Worm (Caenorhabditis elegans) whole organism, mixed stage, embryonic: ENCODE data around the gene spe-42.

Experiments
- bed-3 ChIP-seq: fragments of 200-800 bp; sonication (Bioruptor generic); optimal IDR thresholded peaks from 3 replicates; lab custom pipeline; 2018; ENCODE audit warnings: mild to moderate bottlenecking, missing genetic modification characterization, moderate library complexity, missing compliant biosample characterization
- blmp-1 ChIP-seq: fragments of 150-350 bp; optimal IDR thresholded peaks from 2 replicates; lab custom pipeline; 2014; ENCODE audit warnings: missing biosample characterization, missing genetic modification characterization
- ceh-39 ChIP-seq: fragments of 150-350 bp; optimal IDR thresholded peaks from 2 replicates; lab custom pipeline; 2014; ENCODE audit warnings: missing biosample characterization, missing genetic modification characterization
- ceh-83 ChIP-seq: fragments of 200-800 bp; sonication (Bioruptor generic); optimal IDR thresholded peaks from 2 replicates; lab custom pipeline; 2018; ENCODE audit warnings: mild to moderate bottlenecking, missing genetic modification characterization, missing compliant biosample characterization
- cnd-1 ChIP-seq: fragments of 200-800 bp; sonication (Bioruptor generic); optimal IDR thresholded peaks from 2 replicates; lab custom pipeline; 2018; ENCODE audit warnings: mild to moderate bottlenecking, missing genetic modification characterization, missing compliant biosample characterization
- drap-1 ChIP-seq: fragments of 200-800 bp; sonication (Bioruptor generic); optimal IDR thresholded peaks from 3 replicates; lab custom pipeline; 2018; ENCODE audit warnings: mild to moderate bottlenecking, missing genetic modification characterization, missing compliant biosample characterization
- elt-1 ChIP-seq: sonication (generic microtip); optimal IDR thresholded peaks from 2 replicates; lab custom pipeline; 2017; ENCODE audit warnings: missing genetic modification characterization, mild to moderate bottlenecking, missing compliant biosample characterization, antibody characterized with exemption, moderate library complexity, borderline replicate concordance; ENCODE audit not compliant: insufficient read depth
- elt-3 ChIP-seq: fragments of 150-350 bp; optimal IDR thresholded peaks from 2 replicates; lab custom pipeline; 2014; ENCODE audit warnings: missing biosample characterization, missing genetic modification characterization
- flh-1 ChIP-seq: fragments of 200-800 bp; sonication (Bioruptor generic); optimal IDR thresholded peaks from 2 replicates; lab custom pipeline; 2018; ENCODE audit warnings: mild to moderate bottlenecking, missing genetic modification characterization, moderate library complexity, missing compliant biosample characterization
- ham-2 ChIP-seq: fragments of 200-800 bp; sonication (Bioruptor generic); optimal IDR thresholded peaks from 2 replicates; lab custom pipeline; 2018; ENCODE audit warnings: mild to moderate bottlenecking, missing genetic modification characterization, missing compliant biosample characterization
- hlh-1 ChIP-seq: fragments of 150-350 bp; optimal IDR thresholded peaks from 2 replicates; lab custom pipeline; 2014; ENCODE audit warnings: missing biosample characterization, missing genetic modification reagents, missing genetic modification characterization
- lin-32 ChIP-seq: fragments of 200-800 bp; sonication (Bioruptor generic); optimal IDR thresholded peaks from 2 replicates; lab custom pipeline; 2018; ENCODE audit warnings: mild to moderate bottlenecking, missing genetic modification characterization, missing compliant biosample characterization
- lsy-2 ChIP-seq: fragments of 150-350 bp; optimal IDR thresholded peaks from 2 replicates; lab custom pipeline; 2014; ENCODE audit warnings: missing biosample characterization, missing genetic modification characterization
- mab-5 ChIP-seq: fragments of 150-350 bp; optimal IDR thresholded peaks from 2 replicates; lab custom pipeline; 2014; ENCODE audit warnings: missing biosample characterization, missing genetic modification characterization
- mep-1 ChIP-seq: fragments of 150-350 bp; optimal IDR thresholded peaks from 2 replicates; lab custom pipeline; 2017; ENCODE audit warnings: missing biosample characterization, missing genetic modification reagents, missing genetic modification characterization, inconsistent platforms
- mls-2 ChIP-seq: sonication (generic microtip); optimal IDR thresholded peaks from 2 replicates; lab custom pipeline; 2016; ENCODE audit warnings: mild to moderate bottlenecking, missing genetic modification characterization, moderate library complexity, missing compliant biosample characterization
- nhr-12 ChIP-seq: fragments of 150-350 bp; optimal IDR thresholded peaks from 2 replicates; lab custom pipeline; 2014; ENCODE audit warnings: missing biosample characterization, missing genetic modification characterization
- nhr-2 ChIP-seq: fragments of 150-350 bp; optimal IDR thresholded peaks from 2 replicates; lab custom pipeline; 2014; ENCODE audit warnings: missing biosample characterization, missing genetic modification characterization
- nhr-237 ChIP-seq: fragments of 150-350 bp; optimal IDR thresholded peaks from 2 replicates; lab custom pipeline; 2014; ENCODE audit warnings: missing biosample characterization, missing genetic modification characterization
- nhr-76 ChIP-seq: sonication (generic microtip); optimal IDR thresholded peaks from 2 replicates; lab custom pipeline; 2017; ENCODE audit warnings: missing biosample characterization, missing genetic modification characterization
- pha-4 ChIP-seq: fragments of 150-350 bp; optimal IDR thresholded peaks from 2 replicates; lab custom pipeline; 2018; ENCODE audit warnings: missing biosample characterization, missing genetic modification reagents, missing genetic modification characterization
- sem-2 ChIP-seq: fragments of 200-800 bp; sonication (Bioruptor generic); optimal IDR thresholded peaks from 2 replicates; lab custom pipeline; 2018; ENCODE audit warnings: mild to moderate bottlenecking, missing genetic modification characterization, missing compliant biosample characterization
- snpc-4 ChIP-seq: fragments of 150-350 bp; optimal IDR thresholded peaks from 2 replicates; lab custom pipeline; 2014; ENCODE audit warnings: missing biosample characterization, missing genetic modification characterization
- tbx-8 ChIP-seq: fragments of 200-800 bp; sonication (Bioruptor generic); optimal IDR thresholded peaks from 2 replicates; lab custom pipeline; 2018; ENCODE audit warnings: mild to moderate bottlenecking, missing genetic modification characterization, moderate library complexity, missing compliant biosample characterization
- unc-120 ChIP-seq: sonication (generic microtip); optimal IDR thresholded peaks from 2 replicates; lab custom pipeline; 2017; ENCODE audit warnings: missing genetic modification characterization, missing compliant biosample characterization; ENCODE audit not compliant: poor library complexity, severe bottlenecking
- unc-39 ChIP-seq: fragments of 150-350 bp; optimal IDR thresholded peaks from 2 replicates; lab custom pipeline; 2014; ENCODE audit warnings: missing biosample characterization, missing genetic modification characterization
- unc-62 ChIP-seq: fragments of 150-350 bp; optimal IDR thresholded peaks from 2 replicates; lab custom pipeline; 2014; ENCODE audit warnings: missing biosample characterization, missing genetic modification reagents, missing genetic modification characterization
- zip-8 ChIP-seq: fragments of 150-350 bp; optimal IDR thresholded peaks from 2 replicates; lab custom pipeline; 2014; ENCODE audit warnings: missing biosample characterization, missing genetic modification characterization
- ztf-11 ChIP-seq: fragments of 150-350 bp; optimal IDR thresholded peaks from 2 replicates; lab custom pipeline; 2014; ENCODE audit warnings: missing biosample characterization, missing genetic modification characterization

spe-42 gene

ce11 chrV:11777846-11778245 lies 41.0 kb upstream of the spe-42 start:
- peak; percentile 51 for TF ChIP-seq unc-120
- TF ChIP-seq ceh-83 (GFP tag; lab: Kevin White, UChicago) = no peak

ce11 chrV:11776538-11776937 lies 39.7 kb upstream of the spe-42 start, which contains the start of gene F55A11.6:
Gene F55A11.6 (plus strand): TSS chrV:11776838.
- no peak for TF ChIP-seq nhr-76 (tag; lab: Kevin White, UChicago)
- no peak for TF ChIP-seq mab-5 (tag; lab: Kevin White, UChicago)
- no peak for TF ChIP-seq zip-8
- no peak for TF ChIP-seq sem-2
- TF ChIP-seq cnd-1 (tag; lab: Kevin White, UChicago) = no peak
- no peak for TF ChIP-seq nhr-12 (tag; lab: Kevin White, UChicago)
- no peak for TF ChIP-seq mls-2 (tag; lab: Kevin White, UChicago)
- TF ChIP-seq hlh-1 (tag; lab: Kevin White, UChicago) = no peak
- TF ChIP-seq mep-1 = no peak
- no peak for TF ChIP-seq bed-3
- TF ChIP-seq tbx-8 (GFP tag; lab: Kevin White, UChicago) = no peak
- no peak for TF ChIP-seq ham-2
- TF ChIP-seq unc-39 = no peak
- no peak for TF ChIP-seq blmp-1
- no peak for TF ChIP-seq lsy-2 (tag; lab: Kevin White, UChicago)
- TF ChIP-seq, all 35 proteins: peak for 0

ce11 chrV:11773934-11774333 lies 37.1 kb upstream of the spe-42 start:
- TF ChIP-seq unc-120 (no peak), unc-39 (no peak), pha-4 (no peak), blmp-1 (no peak), snpc-4 (tag; lab: Kevin White, UChicago) (no peak), elt-3 (no peak), ztf-11 (tag; lab: Kevin White, UChicago) (no peak), ceh-83 (GFP tag; lab: Kevin White, UChicago) (no peak), tbx-8 (GFP tag; lab: Kevin White, UChicago) (no peak), elt-1 (tag; lab: Kevin White, UChicago) (no peak), drap-1 (GFP tag; lab: Kevin White, UChicago) (no peak)

ce11 chrV:11773420-11773819 lies 36.6 kb upstream of the spe-42 start, which contains the start of gene bus-18:
Gene bus-18 (plus strand): TSS chrV:11773720.
- TF ChIP-seq unc-39 (no peak), nhr-2 (no peak), cnd-1 (tag; lab: Kevin White, UChicago) (no peak), nhr-237 (no peak), ceh-39 (tag; lab: Kevin White, UChicago) (no peak), nhr-76 (tag; lab: Kevin White, UChicago) (no peak), lin-32 (GFP tag; lab: Kevin White, UChicago) (no peak), unc-62 (GFP tag; lab: Kevin White, UChicago) (no peak), pha-4 (no peak), bed-3 (no peak), zip-8 (no peak), unc-120 (no peak)

ce11 chrV:11770053-11770517 lies 33.3 kb upstream of the spe-42 start, which contains the start of gene F55A11.4:
Gene F55A11.4 (plus strand): TSS chrV:11770467.
- peak; percentile 25 for TF ChIP-seq unc-120
- TF ChIP-seq nhr-2 = no peak
- TF ChIP-seq drap-1 (GFP tag; lab: Kevin White, UChicago) = peak; percentile 19
- peak; percentile 34 for TF ChIP-seq ham-2

ce11 chrV:11769646-11770045 lies 32.9 kb upstream of the spe-42 start:
- TF ChIP-seq cnd-1 (tag; lab: Kevin White, UChicago) (no peak), nhr-12 (tag; lab: Kevin White, UChicago) (no peak), flh-1 (no peak), blmp-1 (no peak), pha-4 (no peak), drap-1 (GFP tag; lab: Kevin White, UChicago) (no peak), ceh-83 (GFP tag; lab: Kevin White, UChicago) (no peak), zip-8 (no peak)

ce11 chrV:11767028-11767427 lies 30.2 kb upstream of the spe-42 start, which contains the start of gene sel-11:
Gene sel-11 (plus strand): TSS chrV:11767328.
- TF ChIP-seq unc-39 = no peak
- TF ChIP-seq lin-32 (GFP tag; lab: Kevin White, UChicago) = no peak
- TF ChIP-seq pha-4 = no peak
- TF ChIP-seq blmp-1 = no peak
- TF ChIP-seq flh-1 = no peak
- TF ChIP-seq ham-2 = no peak
- TF ChIP-seq bed-3 = no peak
